Worm (Caenorhabditis elegans) whole organism, early embryonic: ENCODE measurements around the gene E02H9.7.

ENCODE experiments used
- F13C5.2 ChIP-seq: sonication (generic microtip); optimal IDR thresholded peaks from 2 replicates; lab custom pipeline; 2017; ENCODE audit warnings: mild to moderate bottlenecking, missing genetic modification characterization, inconsistent platforms, missing compliant biosample characterization
- ama-1 ChIP-seq: fragments of 150-350 bp; optimal IDR thresholded peaks from 2 replicates; lab custom pipeline; 2014
- ceh-13 ChIP-seq: fragments of 200-800 bp; sonication (Bioruptor generic); optimal IDR thresholded peaks from 2 replicates; lab custom pipeline; 2018; ENCODE audit warnings: mild to moderate bottlenecking, missing genetic modification characterization, missing compliant biosample characterization
- ets-7 ChIP-seq: sonication (generic microtip); optimal IDR thresholded peaks from 2 replicates; lab custom pipeline; 2016; ENCODE audit warnings: missing genotype, missing genetic modification characterization, missing compliant biosample characterization
- flt-1 ChIP-seq: fragments of 200-800 bp; sonication (Bioruptor generic); IDR thresholded peaks from 2 replicates; pipeline ENCODE4 v1.3.6; 2022; ENCODE audit warnings: missing genetic modification characterization, missing compliant biosample characterization
- hmg-4 ChIP-seq: fragments of 200-800 bp; sonication (Bioruptor generic); optimal IDR thresholded peaks from 2 replicates; lab custom pipeline; 2018; ENCODE audit warnings: mild to moderate bottlenecking, missing genetic modification characterization, missing compliant biosample characterization
- hnd-1 ChIP-seq: sonication (generic microtip); optimal IDR thresholded peaks from 2 replicates; lab custom pipeline; 2016; ENCODE audit warnings: missing genetic modification characterization, missing compliant biosample characterization
- pes-1 ChIP-seq: fragments of 200-800 bp; sonication (Bioruptor generic); IDR thresholded peaks from 2 replicates; pipeline ENCODE4 v1.3.6; 2022; ENCODE audit warnings: missing genetic modification reagents, missing genetic modification characterization, missing compliant biosample characterization
- sea-1 ChIP-seq: fragments of 200-800 bp; sonication (Bioruptor generic); conservative IDR thresholded peaks from 2 replicates; pipeline ENCODE4 v1.3.6; 2022; ENCODE audit warnings: missing genetic modification characterization, missing compliant biosample characterization

- TF ChIP-seq hnd-1 (tag; lab: Kevin White, UChicago), result no peak
- TF ChIP-seq F13C5.2 (tag; lab: Kevin White, UChicago), result no peak
- no peak for TF ChIP-seq flt-1 (GFP tag; lab: Robert Waterston, UW)
- TF ChIP-seq hmg-4 (GFP tag; lab: Kevin White, UChicago), result no peak
- TF ChIP-seq pes-1 (GFP tag; lab: Robert Waterston, UW), result no peak
- no peak for TF ChIP-seq ceh-13
- no peak for TF ChIP-seq ama-1
- TF ChIP-seq sea-1 (GFP tag; lab: Robert Waterston, UW), result no peak
- no peak for TF ChIP-seq ets-7 (tag; lab: Kevin White, UChicago)
Observed at ce11 chrIII:2474781-2475180, 29.3 kb upstream of the E02H9.7 start.
